Worm (Caenorhabditis elegans): ENCODE results near the gene F26D2.14.

DNA sequence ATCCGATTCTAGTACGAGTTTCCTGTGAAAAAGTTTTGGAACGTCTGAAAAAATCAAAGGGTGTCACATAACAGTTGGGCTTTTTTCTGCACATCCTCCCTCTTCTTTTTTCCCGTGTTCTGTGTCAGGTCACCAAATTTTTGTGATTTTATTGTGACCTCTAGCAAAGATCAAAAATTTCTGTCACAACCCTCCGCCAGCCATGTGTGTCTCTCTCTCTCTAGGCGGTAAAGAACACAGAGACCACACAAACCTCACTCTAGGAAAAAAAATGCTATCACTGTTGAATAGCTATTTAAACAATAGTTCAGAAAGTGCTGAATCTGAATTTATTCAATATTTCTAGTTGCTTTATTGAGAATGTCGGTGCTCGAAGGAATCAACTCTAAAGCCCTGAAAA, 45.0 kb upstream of the F26D2.14 start, which contains the start of gene gst-44:
- TF ChIP-seq ztf-23 (GFP tag; IDR thresholded peaks at IDR 0.05) (no peak), cog-1 (tag; optimal IDR thresholded peaks at IDR 0.05) (no peak)

Measured in whole organism, midembryonic.